Worm (Caenorhabditis elegans): ENCODE data around the gene T24A6.16.
"Not testable (repeated sequence)": the region's sequence is repeated elsewhere in the genome, so short reads cannot be mapped to it uniquely, and the experiment has no call there.

- TF ChIP-seq ceh-82, skn-1, snpc-4, pqm-1, ztf-11, elt-3, ZK546.5, ceh-9, nhr-28 (tag; optimal IDR thresholded peaks at IDR 0.05): not testable (repeated sequence)
These were observed 8.0 kb upstream of the T24A6.16 start, which contains the start of gene F40C5.2 for ce11 chrV:3570695-3571094.
